Fruit fly (Drosophila melanogaster): ENCODE results near the gene CG14050.

CG14050 gene

dm6 chrX:2301613-2302522 is 24.1 kb downstream of the CG14050 start (continued):
- TF ChIP-seq Hsf (GFP tag; optimal IDR thresholded peaks at IDR 0.05), result peak; percentile 82
- peak; percentile 80 for TF ChIP-seq eyg (GFP tag; optimal IDR thresholded peaks at IDR 0.05)
- TF ChIP-seq CG14860 (GFP tag; IDR thresholded peaks at IDR 0.05; ENCODE audit: partially characterized antibody), result no peak
- TF ChIP-seq D19A (tag; optimal IDR thresholded peaks at IDR 0.05), result peak; percentile 78
- 0 out of 2 replicates have a peak, but pooled peaks have one; percentile 56 for TF ChIP-seq CG10321 (GFP tag; IDR thresholded peaks at IDR 0.05)
- TF ChIP-seq CG3847 (GFP tag; IDR thresholded peaks at IDR 0.05), result peak; percentile 61
- peak; percentile 20 for TF ChIP-seq CG7928 (GFP tag; optimal IDR thresholded peaks at IDR 0.05)
- peak; percentile 51 for TF ChIP-seq sug (tag; optimal IDR thresholded peaks at IDR 0.05)
- no peak for TF ChIP-seq lbe (GFP tag; optimal IDR thresholded peaks at IDR 0.05)
- 0 out of 3 replicates have a peak, but pooled peaks have one; percentile 73 for TF ChIP-seq gce (GFP tag; IDR thresholded peaks at IDR 0.05)
- no peak for TF ChIP-seq Hr39 (optimal IDR thresholded peaks at IDR 0.05)
- peak; percentile 30 for TF ChIP-seq en (GFP tag; optimal IDR thresholded peaks at IDR 0.05)
- TF ChIP-seq CG4617 (GFP tag; optimal IDR thresholded peaks at IDR 0.05; ENCODE audit: borderline replicate concordance), result peak; percentile 38
- no peak for TF ChIP-seq hkb (optimal IDR thresholded peaks at IDR 0.05)
- peak; percentile 85 for TF ChIP-seq hkb (GFP tag; IDR thresholded peaks at IDR 0.05)
- TF ChIP-seq ase (GFP tag; IDR thresholded peaks at IDR 0.05), result peak; percentile 56; the same call in 2 of the 3 replicates
- TF ChIP-seq Antp (GFP tag; optimal IDR thresholded peaks at IDR 0.05), result peak; percentile 89
- no peak for TF ChIP-seq Sin3A (optimal IDR thresholded peaks at IDR 0.05)
- TF ChIP-seq seq (GFP tag; IDR thresholded peaks at IDR 0.05), result peak; percentile 87
- TF ChIP-seq CG10979 (tag; optimal IDR thresholded peaks at IDR 0.05), result peak; percentile 84
- peak; percentile 67 for TF ChIP-seq HmgD (GFP tag; optimal IDR thresholded peaks at IDR 0.05)
- TF ChIP-seq CG17568 (GFP tag; optimal IDR thresholded peaks at IDR 0.05), result peak; percentile 75
- peak; percentile 39 for TF ChIP-seq Ravus (GFP tag; IDR thresholded peaks at IDR 0.05)
- TF ChIP-seq Lpt (GFP tag; optimal IDR thresholded peaks at IDR 0.05), result no peak
- no peak for TF ChIP-seq inv (GFP tag; IDR thresholded peaks at IDR 0.05; ENCODE audit: partially characterized antibody)
- TF ChIP-seq CG8359 (GFP tag; optimal IDR thresholded peaks at IDR 0.05; ENCODE audit: borderline replicate concordance), result peak; percentile 67
- peak; percentile 34 for TF ChIP-seq Deaf1 (tag; optimal IDR thresholded peaks at IDR 0.05)
- peak; percentile 56; the same call in 1 of the 2 replicates for TF ChIP-seq CG5953 (GFP tag; IDR thresholded peaks at IDR 0.05)
- peak; percentile 76 for TF ChIP-seq oc (tag; optimal IDR thresholded peaks at IDR 0.05)
- TF ChIP-seq Fer2 (tag; optimal IDR thresholded peaks at IDR 0.05), result peak; percentile 60
- TF ChIP-seq CG15479 (GFP tag; optimal IDR thresholded peaks at IDR 0.05), result no peak
- no peak for TF ChIP-seq pan (optimal IDR thresholded peaks at IDR 0.05)
- peak in 1 of 2 experiments; percentile 87 for TF ChIP-seq pan (GFP tag; optimal IDR thresholded peaks at IDR 0.05 in 1 of 2, IDR thresholded peaks at IDR 0.05 in 1 of 2)
- TF ChIP-seq dmrt99B (tag; optimal IDR thresholded peaks at IDR 0.05), result peak; percentile 91
- peak; percentile 74 for TF ChIP-seq CG18619 (GFP tag; optimal IDR thresholded peaks at IDR 0.05)
- TF ChIP-seq CG32772 (GFP tag; IDR thresholded peaks at IDR 0.05), result peak; percentile 73
- peak; percentile 84 for TF ChIP-seq CoRest (tag; optimal IDR thresholded peaks at IDR 0.05)
- TF ChIP-seq CG4328 (GFP tag; optimal IDR thresholded peaks at IDR 0.05), result peak; percentile 46
- TF ChIP-seq CG6175 (GFP tag; IDR thresholded peaks at IDR 0.05), result peak; percentile 23; the same call in 1 of the 3 replicates
- TF ChIP-seq tup (GFP tag; optimal IDR thresholded peaks at IDR 0.05), result peak; percentile 42
- peak; percentile 66 for TF ChIP-seq CG12744 (GFP tag; optimal IDR thresholded peaks at IDR 0.05)
- peak; percentile 47 for TF ChIP-seq CG14667 (GFP tag; IDR thresholded peaks at IDR 0.05)
- peak; percentile 76 for TF ChIP-seq Fer3 (tag; optimal IDR thresholded peaks at IDR 0.05)
- TF ChIP-seq chn (GFP tag; optimal IDR thresholded peaks at IDR 0.05), result peak; percentile 79
- peak; percentile 81 for TF ChIP-seq HLH54F (GFP tag; optimal IDR thresholded peaks at IDR 0.05)
- peak; percentile 87 for TF ChIP-seq stc (GFP tag; IDR thresholded peaks at IDR 0.05)
- peak; percentile 84 for TF ChIP-seq CG2712 (tag; optimal IDR thresholded peaks at IDR 0.05)
- TF ChIP-seq CG10959 (GFP tag; IDR thresholded peaks at IDR 0.05), result peak; percentile 60
- peak; percentile 56 for TF ChIP-seq CG3163 (GFP tag; optimal IDR thresholded peaks at IDR 0.05)
- peak; percentile 86 for TF ChIP-seq jumu (GFP tag; optimal IDR thresholded peaks at IDR 0.05)
